Worm (Caenorhabditis elegans) whole organism, L1 larva: ENCODE results near the gene apy-1.

Experiments
- ama-1 ChIP-seq: fragments of 150-350 bp; optimal IDR thresholded peaks from 2 replicates; lab custom pipeline; 2014
- ceh-82 ChIP-seq, 3 experiments: fragments of 150-350 bp in 1 of 3; sonication (generic microtip) in 2 of 3; optimal IDR thresholded peaks; 2 replicates each; lab custom pipeline; 2014 to 2017; ENCODE audit warnings: missing biosample characterization in 3 of 3, missing genetic modification characterization in 3 of 3
- lsy-2 ChIP-seq, 2 experiments: fragments of 150-350 bp; optimal IDR thresholded peaks; 2 replicates each; lab custom pipeline; 2014; ENCODE audit warnings: missing biosample characterization in 2 of 2, missing genetic modification characterization in 2 of 2
- mdl-1 ChIP-seq, 2 experiments: fragments of 150-350 bp; optimal IDR thresholded peaks; 2 replicates each; lab custom pipeline; 2014 to 2017; ENCODE audit warnings: missing biosample characterization in 2 of 2, missing genetic modification characterization in 2 of 2, inconsistent platforms in 1 of 2
- nhr-90 ChIP-seq: sonication (generic microtip); optimal IDR thresholded peaks from 2 replicates; lab custom pipeline; 2016; ENCODE audit warnings: mild to moderate bottlenecking, missing genetic modification characterization, missing compliant biosample characterization; ENCODE audit not compliant: poor library complexity
- rnt-1 ChIP-seq: sonication (generic microtip); optimal IDR thresholded peaks from 2 replicates; lab custom pipeline; 2016; ENCODE audit warnings: mild to moderate bottlenecking, missing genetic modification characterization, moderate library complexity, missing compliant biosample characterization
- skn-1 ChIP-seq: fragments of 150-350 bp; optimal IDR thresholded peaks from 2 replicates; lab custom pipeline; 2014; ENCODE audit warnings: missing biosample characterization, missing genetic modification characterization
- snpc-4 ChIP-seq: fragments of 150-350 bp; optimal IDR thresholded peaks from 2 replicates; lab custom pipeline; 2014; ENCODE audit warnings: missing biosample characterization, missing genetic modification characterization

ce11 chrX:7575939-7576338 is 6.4 kb upstream of the apy-1 start:
- TF ChIP-seq skn-1 (tag; lab: Kevin White, UChicago): no peak
- TF ChIP-seq ceh-82 (tag; optimal IDR thresholded peaks at IDR 0.05; lab: Kevin White, UChicago): no peak
- TF ChIP-seq nhr-90 (tag; lab: Kevin White, UChicago): no peak
- no peak for TF ChIP-seq rnt-1 (tag; lab: Kevin White, UChicago)
- no peak for TF ChIP-seq ama-1
- no peak for TF ChIP-seq snpc-4 (tag; lab: Kevin White, UChicago)
- no peak for TF ChIP-seq lsy-2 (tag; optimal IDR thresholded peaks at IDR 0.05; lab: Kevin White, UChicago)
- no peak for TF ChIP-seq mdl-1 (tag; optimal IDR thresholded peaks at IDR 0.05; lab: Kevin White, UChicago)
